Worm (Caenorhabditis elegans) whole organism, L1 larva: ENCODE data around the gene sodh-2.

Experiments used
- egl-27 ChIP-seq, 2 experiments: fragments of 150-350 bp in 1 of 2; sonication (generic microtip); optimal IDR thresholded peaks; 3 replicates each; lab custom pipeline; 2017 to 2018; ENCODE audit warnings: missing biosample characterization in 2 of 2, missing genetic modification characterization in 2 of 2, missing genetic modification reagents in 2 of 2
- fkh-10 ChIP-seq: sonication (generic microtip); optimal IDR thresholded peaks from 2 replicates; lab custom pipeline; 2017; ENCODE audit warnings: missing biosample characterization, missing genetic modification reagents, missing genetic modification characterization
- nhr-90 ChIP-seq: sonication (generic microtip); optimal IDR thresholded peaks from 2 replicates; lab custom pipeline; 2016; ENCODE audit warnings: mild to moderate bottlenecking, missing genetic modification characterization, missing compliant biosample characterization; ENCODE audit not compliant: poor library complexity
- rnt-1 ChIP-seq: sonication (generic microtip); optimal IDR thresholded peaks from 2 replicates; lab custom pipeline; 2016; ENCODE audit warnings: mild to moderate bottlenecking, missing genetic modification characterization, moderate library complexity, missing compliant biosample characterization
- skn-1 ChIP-seq: fragments of 150-350 bp; optimal IDR thresholded peaks from 2 replicates; lab custom pipeline; 2014; ENCODE audit warnings: missing biosample characterization, missing genetic modification characterization
- snpc-4 ChIP-seq: fragments of 150-350 bp; optimal IDR thresholded peaks from 2 replicates; lab custom pipeline; 2014; ENCODE audit warnings: missing biosample characterization, missing genetic modification characterization
- tbx-2 ChIP-seq: sonication (generic microtip); optimal IDR thresholded peaks from 2 replicates; lab custom pipeline; 2016; ENCODE audit warnings: missing genetic modification characterization, missing compliant biosample characterization
- unc-130 ChIP-seq: fragments of 150-350 bp; optimal IDR thresholded peaks from 2 replicates; lab custom pipeline; 2017; ENCODE audit warnings: missing biosample characterization, missing genetic modification characterization, inconsistent platforms
- unc-86 ChIP-seq: sonication (generic microtip); optimal IDR thresholded peaks from 2 replicates; lab custom pipeline; 2016; ENCODE audit warnings: missing genetic modification characterization, missing compliant biosample characterization

DNA sequence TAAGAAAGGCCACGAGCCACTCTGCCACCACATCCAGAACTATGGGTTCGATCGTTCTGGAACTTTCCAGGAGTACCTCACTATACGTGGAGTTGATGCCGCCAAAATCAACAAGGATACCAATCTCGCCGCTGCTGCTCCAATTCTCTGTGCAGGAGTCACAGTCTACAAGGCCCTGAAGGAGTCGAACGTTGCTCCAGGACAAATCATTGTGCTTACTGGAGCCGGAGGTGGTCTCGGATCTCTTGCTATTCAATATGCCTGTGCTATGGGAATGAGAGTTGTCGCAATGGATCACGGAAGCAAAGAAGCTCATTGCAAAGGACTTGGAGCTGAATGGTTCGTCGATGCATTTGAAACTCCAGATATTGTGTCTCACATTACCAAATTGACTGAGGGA lies 2.4 kb downstream of the sodh-2 start:
- TF ChIP-seq rnt-1 (tag; lab: Kevin White, UChicago) (no peak), nhr-90 (tag; lab: Kevin White, UChicago) (no peak), skn-1 (tag; lab: Kevin White, UChicago) (no peak), egl-27 (tag; optimal IDR thresholded peaks at IDR 0.05; lab: Kevin White, UChicago) (no peak), snpc-4 (tag; lab: Kevin White, UChicago) (no peak), unc-130 (tag; lab: Kevin White, UChicago) (no peak), unc-86 (tag; lab: Kevin White, UChicago) (no peak), fkh-10 (GFP tag; lab: Kevin White, UChicago) (no peak), tbx-2 (no peak)
